Worm (Caenorhabditis elegans): ENCODE data around the gene H12D21.6.

- TF ChIP-seq ets-7 (tag; optimal IDR thresholded peaks at IDR 0.05) (no peak), flt-1 (GFP tag; IDR thresholded peaks at IDR 0.05) (no peak), ceh-13 (GFP tag; optimal IDR thresholded peaks at IDR 0.05) (no peak), ama-1 (optimal IDR thresholded peaks at IDR 0.05) (no peak), tbx-11 (GFP tag; IDR thresholded peaks at IDR 0.05) (no peak), tra-4 (tag; optimal IDR thresholded peaks at IDR 0.05) (no peak), ceh-36 (tag; optimal IDR thresholded peaks at IDR 0.05) (no peak), aly-1 (tag; optimal IDR thresholded peaks at IDR 0.05) (no peak), hmg-4 (GFP tag; optimal IDR thresholded peaks at IDR 0.05) (no peak), B0310.2 (tag; optimal IDR thresholded peaks at IDR 0.05) (no peak), F13C5.2 (tag; optimal IDR thresholded peaks at IDR 0.05) (no peak), scrt-1 (GFP tag; IDR thresholded peaks at IDR 0.05) (no peak), hnd-1 (tag; optimal IDR thresholded peaks at IDR 0.05) (no peak), tbx-37 (GFP tag; conservative IDR thresholded peaks at IDR 0.05) (no peak)
These were observed 39.0 kb upstream of the H12D21.6 start, which contains the start of gene C30G7.2 for ce11 chrV:14936587-14936986.

All from whole organism, early embryonic.